Worm (Caenorhabditis elegans): ENCODE measurements around the gene F15G9.5.

ce11 chrX:9737730-9738129 is at the start of gene F15G9.5:
- TF ChIP-seq skn-1 (tag; optimal IDR thresholded peaks at IDR 0.05) (no peak), fkh-4 (tag; optimal IDR thresholded peaks at IDR 0.05; ENCODE audit: borderline replicate concordance) (no peak), unc-62 (GFP tag; optimal IDR thresholded peaks at IDR 0.05) (no peak), alr-1 (tag; optimal IDR thresholded peaks at IDR 0.05; ENCODE audit: borderline replicate concordance) (no peak)

All from whole organism, L1 larva.